Fruit fly (Drosophila melanogaster): ENCODE data around the gene tal-3A.

- TF ChIP-seq bab1 (GFP tag; optimal IDR thresholded peaks at IDR 0.05) (no peak), cnc (optimal IDR thresholded peaks at IDR 0.05) (no peak), CG14711 (tag; optimal IDR thresholded peaks at IDR 0.05) (no peak), CG11617 (GFP tag; optimal IDR thresholded peaks at IDR 0.05) (no peak), CG33017 (tag; optimal IDR thresholded peaks at IDR 0.05) (peak; percentile 53), toe (GFP tag; optimal IDR thresholded peaks at IDR 0.05) (no peak), CG7045 (GFP tag; optimal IDR thresholded peaks at IDR 0.05) (no peak), CG5204 (GFP tag; optimal IDR thresholded peaks at IDR 0.05) (no peak), kay (GFP tag; ENCODE audit: borderline replicate concordance) (no peak), cic (GFP tag; optimal IDR thresholded peaks at IDR 0.05) (no peak), Crg-1 (GFP tag; optimal IDR thresholded peaks at IDR 0.05) (no peak), CG7101 (tag; optimal IDR thresholded peaks at IDR 0.05) (peak; percentile 8), Mnt (GFP tag; optimal IDR thresholded peaks at IDR 0.05) (no peak), pad (GFP tag; optimal IDR thresholded peaks at IDR 0.05) (no peak)
Observed at dm6 chr3R:13799567-13800429, 13.1 kb upstream of the tal-3A start.

All from whole organism, adult.